Worm (Caenorhabditis elegans) whole organism, L1 larva: Measurements from ENCODE around the gene pals-19.

Experiments
- Y116A8C.19 ChIP-seq: sonication (generic microtip); optimal IDR thresholded peaks from 2 replicates; lab custom pipeline; 2016; ENCODE audit warnings: missing compliant biosample characterization, missing genetic modification characterization, borderline replicate concordance
- aly-2 ChIP-seq: fragments of 150-350 bp; optimal IDR thresholded peaks from 2 replicates; lab custom pipeline; 2014; ENCODE audit warnings: missing biosample characterization, missing genetic modification characterization
- ama-1 ChIP-seq: fragments of 150-350 bp; optimal IDR thresholded peaks from 2 replicates; lab custom pipeline; 2014
- ceh-63 ChIP-seq: fragments of 200-800 bp; sonication (Bioruptor generic); optimal IDR thresholded peaks from 2 replicates; lab custom pipeline; 2018; ENCODE audit warnings: mild to moderate bottlenecking, missing genetic modification characterization, missing compliant biosample characterization
- ceh-88 ChIP-seq: fragments of 200-800 bp; sonication (Bioruptor generic); IDR thresholded peaks from 2 replicates; pipeline ENCODE4 v1.3.6; 2022; ENCODE audit warnings: missing genetic modification characterization, missing compliant biosample characterization
- dsc-1 ChIP-seq: sonication (generic microtip); optimal IDR thresholded peaks from 2 replicates; lab custom pipeline; 2016; ENCODE audit warnings: mild to moderate bottlenecking, missing genetic modification characterization, missing compliant biosample characterization
- efl-1 ChIP-seq, 4 experiments: fragments of 150-350 bp; optimal IDR thresholded peaks in 3 of 4; peaks in 1 of 4; 1 replicate in 1 of 4; 2 replicates in 3 of 4; lab custom pipeline; 2014; ENCODE audit warnings: missing biosample characterization in 2 of 4, missing genetic modification characterization in 2 of 4, missing genetic modification reagents in 2 of 4
- egl-13 ChIP-seq: sonication (generic microtip); optimal IDR thresholded peaks from 2 replicates; lab custom pipeline; 2016; ENCODE audit warnings: missing genotype, missing genetic modification reagents, missing genetic modification characterization, missing compliant biosample characterization
- elt-2 ChIP-seq: sonication (generic microtip); optimal IDR thresholded peaks from 2 replicates; lab custom pipeline; 2016; ENCODE audit warnings: missing genetic modification characterization, mild to moderate bottlenecking, inconsistent platforms, missing compliant biosample characterization, missing genetic modification reagents
- fkh-4 ChIP-seq: sonication (generic microtip); optimal IDR thresholded peaks from 2 replicates; lab custom pipeline; 2016; ENCODE audit warnings: missing compliant biosample characterization, missing genetic modification characterization, borderline replicate concordance
- irx-1 ChIP-seq: sonication (generic microtip); optimal IDR thresholded peaks from 2 replicates; lab custom pipeline; 2016; ENCODE audit warnings: missing genetic modification characterization, missing compliant biosample characterization
- jun-1 ChIP-seq: fragments of 150-350 bp; optimal IDR thresholded peaks from 2 replicates; lab custom pipeline; 2014; ENCODE audit warnings: missing biosample characterization, missing genetic modification reagents, missing genetic modification characterization
- lin-13 ChIP-seq: fragments of 150-350 bp; optimal IDR thresholded peaks from 2 replicates; lab custom pipeline; 2014; ENCODE audit warnings: missing biosample characterization, missing genetic modification reagents, missing genetic modification characterization
- lin-14 ChIP-seq: fragments of 200-800 bp; sonication (Bioruptor generic); optimal IDR thresholded peaks from 2 replicates; lab custom pipeline; 2018; ENCODE audit warnings: mild to moderate bottlenecking, missing genetic modification characterization, moderate library complexity, missing compliant biosample characterization
- lin-15B ChIP-seq: fragments of 150-350 bp; sonication (generic microtip); optimal IDR thresholded peaks from 3 replicates; lab custom pipeline; 2014; ENCODE audit warnings: missing biosample characterization, missing genetic modification characterization
- lin-35 ChIP-seq, 2 experiments: fragments of 150-350 bp; optimal IDR thresholded peaks; 2 replicates each; lab custom pipeline; 2014; ENCODE audit warnings: missing biosample characterization in 2 of 2, missing genetic modification characterization in 2 of 2, missing genetic modification reagents in 2 of 2
- lsy-2 ChIP-seq, 2 experiments: fragments of 150-350 bp; optimal IDR thresholded peaks; 2 replicates each; lab custom pipeline; 2014; ENCODE audit warnings: missing biosample characterization in 2 of 2, missing genetic modification characterization in 2 of 2
- nhr-11 ChIP-seq: fragments of 150-350 bp; optimal IDR thresholded peaks from 2 replicates; lab custom pipeline; 2014; ENCODE audit warnings: missing biosample characterization, missing genetic modification characterization
- nhr-12 ChIP-seq: sonication (generic microtip); optimal IDR thresholded peaks from 2 replicates; lab custom pipeline; 2017; ENCODE audit warnings: missing biosample characterization, missing genetic modification characterization
- nhr-20 ChIP-seq: sonication (generic microtip); optimal IDR thresholded peaks from 2 replicates; lab custom pipeline; 2016; ENCODE audit warnings: mild to moderate bottlenecking, missing genetic modification characterization, missing compliant biosample characterization
- nhr-28 ChIP-seq: fragments of 150-350 bp; optimal IDR thresholded peaks from 2 replicates; lab custom pipeline; 2014; ENCODE audit warnings: missing biosample characterization, missing genetic modification characterization
- nhr-71 ChIP-seq: sonication (generic microtip); optimal IDR thresholded peaks from 2 replicates; lab custom pipeline; 2016; ENCODE audit warnings: mild to moderate bottlenecking, missing genetic modification characterization, moderate library complexity, missing compliant biosample characterization
- nhr-76 ChIP-seq: sonication (generic microtip); optimal IDR thresholded peaks from 2 replicates; lab custom pipeline; 2017; ENCODE audit warnings: missing biosample characterization, missing genetic modification characterization
- nhr-77 ChIP-seq: fragments of 150-350 bp; optimal IDR thresholded peaks from 2 replicates; lab custom pipeline; 2014; ENCODE audit warnings: missing biosample characterization, missing genetic modification characterization
- nhr-84 ChIP-seq: sonication (generic microtip); optimal IDR thresholded peaks from 2 replicates; lab custom pipeline; 2017; ENCODE audit warnings: missing biosample characterization, missing genetic modification characterization
- nhr-90 ChIP-seq: sonication (generic microtip); optimal IDR thresholded peaks from 2 replicates; lab custom pipeline; 2016; ENCODE audit warnings: mild to moderate bottlenecking, missing genetic modification characterization, missing compliant biosample characterization; ENCODE audit not compliant: poor library complexity
- pqm-1 ChIP-seq: sonication (generic microtip); optimal IDR thresholded peaks from 3 replicates; lab custom pipeline; 2017; ENCODE audit warnings: missing biosample characterization, missing genetic modification characterization
- rnt-1 ChIP-seq: sonication (generic microtip); optimal IDR thresholded peaks from 2 replicates; lab custom pipeline; 2016; ENCODE audit warnings: mild to moderate bottlenecking, missing genetic modification characterization, moderate library complexity, missing compliant biosample characterization
- sup-37 ChIP-seq: fragments of 200-800 bp; sonication (Bioruptor generic); optimal IDR thresholded peaks from 2 replicates; lab custom pipeline; 2018; ENCODE audit warnings: mild to moderate bottlenecking, missing genetic modification characterization, missing compliant biosample characterization
- tlp-1 ChIP-seq: fragments of 150-350 bp; optimal IDR thresholded peaks from 2 replicates; lab custom pipeline; 2014; ENCODE audit warnings: missing biosample characterization, missing genetic modification characterization
- unc-130 ChIP-seq: fragments of 150-350 bp; optimal IDR thresholded peaks from 2 replicates; lab custom pipeline; 2017; ENCODE audit warnings: missing biosample characterization, missing genetic modification characterization, inconsistent platforms
- ztf-11 ChIP-seq, 2 experiments: sonication (generic microtip); optimal IDR thresholded peaks; 2 replicates each; lab custom pipeline; 2016 to 2017; ENCODE audit warnings: missing genetic modification characterization in 2 of 2, missing biosample characterization in 1 of 2, missing compliant biosample characterization in 1 of 2

Gene pals-19

DNA sequence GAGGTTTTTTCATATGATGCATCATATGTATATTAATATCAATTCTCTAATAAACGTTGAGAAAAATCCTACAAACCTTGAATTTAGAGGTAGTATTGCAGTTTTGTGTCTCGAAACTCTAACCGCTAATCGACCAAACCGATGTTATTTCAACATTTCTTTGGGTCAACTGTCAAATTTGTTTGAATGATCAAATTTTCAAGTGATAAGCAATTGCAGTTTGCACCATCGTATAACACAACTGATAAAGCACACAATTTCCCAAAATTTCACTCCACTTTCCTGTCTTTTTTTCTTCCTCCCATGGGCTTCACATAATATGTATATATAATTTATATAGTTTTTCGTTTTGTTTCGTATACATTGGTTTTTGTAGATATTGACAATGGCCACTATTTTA is 17.6 kb upstream of the pals-19 start, which contains the start of the genes fbxa-138 and Y82E9BR.5:
TSS of gene fbxa-138 (minus strand) at position 161 of the 400 bp plus-strand sequence.
TSS of gene Y82E9BR.5 (plus strand) at position 279 of the 400 bp plus-strand sequence.
- TF ChIP-seq elt-2 (peak; percentile 70), tlp-1 (tag; lab: Kevin White, UChicago) (peak; percentile 17), egl-13 (tag; lab: Kevin White, UChicago) (no peak)

DNA sequence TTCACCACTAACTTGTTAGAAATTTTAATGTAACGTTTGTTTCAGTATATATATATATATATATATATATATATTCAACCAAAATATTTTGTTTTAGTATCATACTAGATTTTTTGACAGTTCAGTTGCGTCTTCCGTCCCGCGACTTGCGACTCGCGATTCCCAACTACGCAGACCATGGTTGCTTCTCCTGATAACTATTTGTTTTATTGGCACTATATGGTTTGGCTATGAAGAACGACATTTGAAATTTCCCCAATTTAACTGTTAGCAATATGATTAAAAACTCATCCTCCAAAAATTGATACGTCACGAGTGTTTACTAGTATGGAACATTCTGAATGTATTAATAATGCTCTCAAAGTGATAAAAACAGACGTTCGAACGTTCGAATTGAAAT is 17.0 kb upstream of the pals-19 start:
- TF ChIP-seq ceh-63 (GFP tag; lab: Kevin White, UChicago) (no peak), aly-2 (no peak), nhr-12 (no peak), lin-13 (GFP tag; lab: Kevin White, UChicago) (no peak), tlp-1 (tag; lab: Kevin White, UChicago) (no peak), ztf-11 (tag; optimal IDR thresholded peaks at IDR 0.05; lab: Kevin White, UChicago) (no peak), nhr-76 (no peak), lin-35 (GFP tag; optimal IDR thresholded peaks at IDR 0.05; lab: Kevin White, UChicago) (no peak), nhr-28 (tag; lab: Kevin White, UChicago) (no peak), lin-14 (no peak), irx-1 (tag; lab: Kevin White, UChicago) (no peak)

DNA sequence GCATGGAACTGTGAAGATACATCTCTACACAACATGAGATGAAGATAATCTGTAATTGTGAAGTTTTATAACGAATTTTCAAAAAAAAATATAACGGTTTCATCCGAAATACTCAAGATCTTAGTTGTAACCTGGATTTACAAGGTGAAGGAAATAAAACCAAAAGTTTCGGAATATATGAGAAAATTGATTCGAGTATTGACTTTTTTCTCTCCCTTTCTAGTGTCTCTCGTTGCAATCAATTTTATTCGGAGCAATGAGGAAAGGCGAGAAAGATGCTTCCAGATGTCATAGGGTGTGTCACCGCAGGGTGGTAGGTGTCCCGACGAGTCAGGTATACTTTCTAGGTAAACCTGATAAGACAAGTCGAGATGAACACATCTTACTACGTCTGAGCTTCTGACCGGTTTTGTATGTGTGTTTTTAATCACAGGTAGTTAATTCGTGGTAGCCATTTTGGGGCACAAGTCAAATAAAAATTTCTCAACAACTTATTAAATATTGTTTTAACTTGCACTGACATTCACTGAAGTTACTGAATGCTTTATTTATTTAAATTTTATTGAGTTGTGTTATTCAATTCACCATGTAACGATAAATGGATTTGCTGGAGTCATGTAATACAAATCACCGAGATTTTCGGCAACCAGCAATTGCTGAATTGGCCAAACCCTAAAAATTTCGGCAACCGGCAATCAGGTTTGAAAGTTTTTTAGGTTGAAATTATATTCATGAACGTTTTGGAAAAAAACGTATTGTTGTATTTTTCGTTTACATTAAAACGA is 13.3 kb upstream of the pals-19 start, which contains the start of gene pals-20:
TSS of gene pals-20 (minus strand) at position 51 of the 785 bp plus-strand sequence.
- no peak for TF ChIP-seq efl-1 (optimal IDR thresholded peaks at IDR 0.05; lab: Kevin White, UChicago)
- peak in 1 of 2 experiments; percentile 75 for TF ChIP-seq efl-1 (GFP tag; optimal IDR thresholded peaks at IDR 0.05 in 1 of 2; lab: Kevin White, UChicago)
- no peak for TF ChIP-seq nhr-11 (tag; lab: Kevin White, UChicago)

DNA sequence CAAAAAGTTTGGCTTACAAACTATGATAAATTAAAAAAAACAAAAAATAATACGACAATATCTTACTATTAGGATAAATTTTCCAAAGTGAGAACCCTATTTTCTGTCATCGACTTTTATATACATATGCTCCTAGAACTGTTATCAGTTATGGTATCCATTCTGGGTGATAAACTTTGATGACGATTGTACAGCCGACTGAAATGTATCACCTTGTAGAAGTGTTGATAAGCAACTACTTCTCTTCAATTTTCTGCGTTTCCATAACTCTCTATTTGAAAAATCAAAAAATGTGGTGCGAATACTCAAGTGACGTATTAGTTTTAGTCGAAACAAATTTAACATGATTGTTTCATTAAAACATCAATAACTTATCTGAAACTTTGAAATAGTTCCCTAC is 11.8 kb upstream of the pals-19 start:
- TF ChIP-seq tlp-1 (tag; lab: Kevin White, UChicago) (peak; percentile 66), sup-37 (GFP tag; lab: Kevin White, UChicago) (no peak), dsc-1 (tag; lab: Kevin White, UChicago) (no peak), nhr-90 (no peak), Y116A8C.19 (tag; lab: Kevin White, UChicago) (no peak), elt-2 (peak; percentile 90), jun-1 (peak; percentile 13)

DNA sequence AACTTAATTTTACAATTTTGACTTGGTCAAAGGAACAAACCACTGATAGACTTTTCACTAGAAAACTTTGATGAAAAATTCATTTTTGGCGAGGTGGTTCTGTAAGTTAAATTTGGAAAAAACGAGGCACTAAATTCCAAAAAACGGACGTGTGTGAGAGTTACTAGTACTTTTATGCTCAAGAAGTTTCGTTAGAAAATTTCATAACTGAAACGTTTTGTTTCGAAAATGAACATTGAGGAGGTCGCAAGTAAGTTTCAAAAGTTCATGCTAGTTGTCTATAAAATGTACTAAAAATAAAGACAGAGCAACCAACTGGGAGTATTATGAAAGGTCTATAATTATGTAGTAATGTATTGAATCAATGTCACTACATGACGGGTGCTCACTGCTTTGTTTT is 10.0 kb upstream of the pals-19 start, which contains the start of gene pals-17:
TSS of gene pals-17 (minus strand) at position 101 of the 400 bp plus-strand sequence.
- TF ChIP-seq lin-15B (tag; lab: Kevin White, UChicago) (no peak), nhr-77 (no peak), lin-13 (GFP tag; lab: Kevin White, UChicago) (no peak), rnt-1 (tag; lab: Kevin White, UChicago) (no peak), ceh-88 (no peak), nhr-71 (tag; lab: Kevin White, UChicago) (no peak), efl-1 (optimal IDR thresholded peaks at IDR 0.05; lab: Kevin White, UChicago) (no peak), efl-1 (GFP tag; optimal IDR thresholded peaks at IDR 0.05 in 1 of 2; lab: Kevin White, UChicago) (no peak), unc-130 (tag; lab: Kevin White, UChicago) (no peak), egl-13 (tag; lab: Kevin White, UChicago) (no peak), fkh-4 (tag; lab: Kevin White, UChicago) (no peak)
- TF ChIP-seq, all 84 proteins: peak for 0

DNA sequence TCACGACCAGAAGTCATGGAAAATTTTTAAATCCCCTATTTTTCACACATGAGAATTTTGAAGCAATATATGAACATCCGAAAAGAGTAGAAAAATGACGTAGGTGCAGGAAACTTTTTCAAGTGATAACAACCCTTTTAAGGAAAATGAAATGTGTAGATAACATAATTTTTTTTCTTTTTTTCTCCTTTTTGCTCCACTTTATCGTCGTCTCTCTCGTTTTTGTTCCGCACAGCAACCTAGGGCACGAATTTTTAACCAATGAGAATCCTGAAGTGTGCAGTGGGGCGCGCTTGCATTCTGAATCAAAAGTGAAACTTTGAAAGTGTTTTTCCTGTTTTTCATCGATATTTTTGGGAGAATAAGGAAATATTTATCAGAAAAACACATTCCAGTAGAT is 9.0 kb upstream of the pals-19 start:
- TF ChIP-seq lin-35 (GFP tag; optimal IDR thresholded peaks at IDR 0.05; lab: Kevin White, UChicago) (peak in 1 of 2 experiments; percentile 2), lsy-2 (tag; optimal IDR thresholded peaks at IDR 0.05; lab: Kevin White, UChicago) (peak in 1 of 2 experiments; percentile 13), ama-1 (lab: Kevin White, UChicago) (no peak), nhr-90 (peak; percentile 19), nhr-20 (tag; lab: Kevin White, UChicago) (peak; percentile 6), nhr-84 (no peak), elt-2 (peak; percentile 97), efl-1 (optimal IDR thresholded peaks at IDR 0.05; lab: Kevin White, UChicago) (no peak), efl-1 (GFP tag; optimal IDR thresholded peaks at IDR 0.05 in 1 of 2; lab: Kevin White, UChicago) (peak in 1 of 2 experiments; percentile 86), pqm-1 (tag; lab: Kevin White, UChicago) (peak; percentile 51)
